Fruit fly (Drosophila melanogaster): Measurements from ENCODE around the gene Patr-1.

- no peak for TF ChIP-seq CG11617 (GFP tag; optimal IDR thresholded peaks at IDR 0.05)
- TF ChIP-seq CG5204 (GFP tag; optimal IDR thresholded peaks at IDR 0.05) = no peak
- TF ChIP-seq kay (GFP tag; ENCODE audit: borderline replicate concordance) = peak; percentile 62
- no peak for TF ChIP-seq Clk (GFP tag; optimal IDR thresholded peaks at IDR 0.05)
- TF ChIP-seq pad (GFP tag; optimal IDR thresholded peaks at IDR 0.05) = peak; percentile 8
- TF ChIP-seq cnc (optimal IDR thresholded peaks at IDR 0.05) = no peak
- TF ChIP-seq CG33017 (tag; optimal IDR thresholded peaks at IDR 0.05) = no peak
- TF ChIP-seq CG1620 (GFP tag; optimal IDR thresholded peaks at IDR 0.05) = no peak
- peak; percentile 24 for TF ChIP-seq toe (GFP tag; optimal IDR thresholded peaks at IDR 0.05)
Observed at dm6 chr3R:16996059-16996959, 47.1 kb upstream of the Patr-1 start, which contains the start of the genes EMC2A and CG3534.

Data from whole organism, adult.